Fruit fly (Drosophila melanogaster) whole organism, embryonic: ENCODE results near the gene CG18262.

ENCODE experiments used
- CG10543 ChIP-seq: fragments of 200-800 bp; sonication (Bioruptor generic); optimal IDR thresholded peaks from 3 replicates; lab custom pipeline; 2017; ENCODE audit warnings: missing biosample characterization, mild to moderate bottlenecking, missing genetic modification characterization, moderate library complexity
- CG11085 ChIP-seq: fragments of 200-800 bp; sonication (Bioruptor generic); IDR thresholded peaks from 2 replicates; pipeline ENCODE4 v1.3.6; 2022; ENCODE audit warnings: missing biosample characterization, missing genetic modification characterization
- CG11093 ChIP-seq: fragments of 200-800 bp; sonication (Bioruptor generic); IDR thresholded peaks from 3 replicates; pipeline ENCODE4 v1.3.6; 2022; ENCODE audit warnings: missing biosample characterization, missing genetic modification characterization
- CG11247 ChIP-seq: fragments of 200-800 bp; sonication (Bioruptor generic); IDR thresholded peaks from 2 replicates; pipeline ENCODE4 v1.3.6; 2022; ENCODE audit warnings: missing biosample characterization, missing genetic modification characterization
- CG15011 ChIP-seq: fragments of 200-800 bp; sonication (Bioruptor generic); optimal IDR thresholded peaks from 3 replicates; lab custom pipeline; 2018; ENCODE audit warnings: missing biosample characterization, mild to moderate bottlenecking, missing genetic modification characterization
- CG15514 ChIP-seq: fragments of 200-800 bp; sonication (Bioruptor generic); optimal IDR thresholded peaks from 3 replicates; lab custom pipeline; 2017; ENCODE audit warnings: missing biosample characterization, missing genetic modification characterization, mild to moderate bottlenecking, moderate library complexity, missing genetic modification reagents
- CG16815 ChIP-seq: fragments of 200-800 bp; sonication (Bioruptor generic); optimal IDR thresholded peaks from 3 replicates; lab custom pipeline; 2017; ENCODE audit warnings: missing biosample characterization, mild to moderate bottlenecking, missing genetic modification characterization
- CG17568 ChIP-seq: fragments of 200-800 bp; sonication (Bioruptor generic); optimal IDR thresholded peaks from 2 replicates; lab custom pipeline; 2018; ENCODE audit warnings: missing biosample characterization, mild to moderate bottlenecking, missing genetic modification characterization, moderate library complexity
- CG1792 ChIP-seq: fragments of 200-800 bp; sonication (Bioruptor generic); optimal IDR thresholded peaks from 2 replicates; lab custom pipeline; 2016; ENCODE audit warnings: missing biosample characterization, missing genetic modification characterization
- CG2116 ChIP-seq: fragments of 200-800 bp; sonication (Bioruptor generic); optimal IDR thresholded peaks from 3 replicates; lab custom pipeline; 2018; ENCODE audit warnings: missing biosample characterization, mild to moderate bottlenecking, missing genetic modification characterization
- CG33213 ChIP-seq: fragments of 200-800 bp; sonication (Bioruptor generic); optimal IDR thresholded peaks from 3 replicates; lab custom pipeline; 2016; ENCODE audit warnings: missing biosample characterization, missing genetic modification characterization
- CG3995 ChIP-seq: fragments of 200-800 bp; sonication (Bioruptor generic); optimal IDR thresholded peaks from 3 replicates; lab custom pipeline; 2016; ENCODE audit warnings: missing biosample characterization, missing genetic modification characterization
- CG4707 ChIP-seq: fragments of 200-800 bp; sonication (Bioruptor generic); optimal IDR thresholded peaks from 2 replicates; lab custom pipeline; 2018; ENCODE audit warnings: missing biosample characterization, mild to moderate bottlenecking, missing genetic modification characterization, moderate library complexity
- CG7839 ChIP-seq: fragments of 200-800 bp; sonication (Bioruptor generic); optimal IDR thresholded peaks from 3 replicates; lab custom pipeline; 2018; ENCODE audit warnings: missing biosample characterization, mild to moderate bottlenecking, missing genetic modification characterization, moderate library complexity
- CG8290 ChIP-seq, 3 experiments: fragments of 200-800 bp; sonication (Bioruptor generic); optimal IDR thresholded peaks; 2 replicates each; lab custom pipeline; 2016 to 2019; ENCODE audit warnings: missing biosample characterization in 3 of 3, missing genetic modification characterization in 3 of 3, mild to moderate bottlenecking in 2 of 3, moderate library complexity in 1 of 3
- CG9817 ChIP-seq: fragments of 200-800 bp; sonication (Bioruptor generic); optimal IDR thresholded peaks from 2 replicates; lab custom pipeline; 2018; ENCODE audit warnings: missing biosample characterization, mild to moderate bottlenecking, missing genetic modification characterization, moderate library complexity
- Camta ChIP-seq: fragments of 200-800 bp; sonication (Bioruptor generic); optimal IDR thresholded peaks from 2 replicates; lab custom pipeline; 2016; ENCODE audit warnings: missing biosample characterization, missing genetic modification characterization
- Dek ChIP-seq: fragments of 200-800 bp; sonication (Bioruptor generic); optimal IDR thresholded peaks from 3 replicates; lab custom pipeline; 2019; ENCODE audit warnings: missing biosample characterization, mild to moderate bottlenecking, missing genetic modification characterization, moderate library complexity
- Dll ChIP-seq: fragments of 200-800 bp; sonication (Bioruptor generic); IDR thresholded peaks from 4 replicates; pipeline ENCODE4 v1.3.6; 2022; ENCODE audit warnings: missing biosample characterization, missing genetic modification characterization; ENCODE audit not compliant: partially characterized antibody
- Fer1 ChIP-seq: fragments of 200-800 bp; sonication (Bioruptor generic); optimal IDR thresholded peaks from 2 replicates; lab custom pipeline; 2017; ENCODE audit warnings: missing biosample characterization, mild to moderate bottlenecking, missing genetic modification characterization
- Fer3 ChIP-seq: fragments of 200-800 bp; sonication (Bioruptor generic); optimal IDR thresholded peaks from 2 replicates; lab custom pipeline; 2018; ENCODE audit warnings: missing biosample characterization, mild to moderate bottlenecking, missing genetic modification characterization, moderate library complexity
- Gug ChIP-seq: fragments of 200-800 bp; sonication (Bioruptor generic); IDR thresholded peaks from 4 replicates; pipeline ENCODE4 v1.3.6; 2022; ENCODE audit warnings: missing biosample characterization, missing genetic modification characterization
- HLH3B ChIP-seq: fragments of 200-800 bp; sonication (Bioruptor generic); IDR thresholded peaks from 2 replicates; pipeline ENCODE4 v1.3.6; 2022; ENCODE audit warnings: missing biosample characterization, missing genetic modification characterization
- HLH54F ChIP-seq: fragments of 200-800 bp; sonication (Bioruptor generic); optimal IDR thresholded peaks from 3 replicates; lab custom pipeline; 2016; ENCODE audit warnings: missing biosample characterization, missing genetic modification characterization
- Med ChIP-seq: fragments of 200-800 bp; sonication (Bioruptor generic); peaks from one replicate; lab custom pipeline; 2016; ENCODE audit warnings: missing biosample characterization, missing genetic modification characterization, mild to moderate bottlenecking, inconsistent platforms, moderate library complexity
- Meics ChIP-seq: fragments of 200-800 bp; sonication (Bioruptor generic); optimal IDR thresholded peaks from 2 replicates; lab custom pipeline; 2017; ENCODE audit warnings: missing biosample characterization, mild to moderate bottlenecking, missing genetic modification characterization
- Mrtf ChIP-seq: fragments of 200-800 bp; sonication (Bioruptor generic); IDR thresholded peaks from 3 replicates; pipeline ENCODE4 v1.3.6; 2022; ENCODE audit warnings: missing biosample characterization, missing genetic modification characterization
- Myb ChIP-seq: fragments of 200-800 bp; sonication (Bioruptor generic); optimal IDR thresholded peaks from 2 replicates; lab custom pipeline; 2016; ENCODE audit warnings: missing biosample characterization, missing genetic modification characterization
- Oli ChIP-seq: fragments of 200-800 bp; sonication (Bioruptor generic); optimal IDR thresholded peaks from 2 replicates; lab custom pipeline; 2018; ENCODE audit warnings: missing biosample characterization, mild to moderate bottlenecking, missing genetic modification characterization, moderate library complexity
- Pdp1 ChIP-seq, 2 experiments: fragments of 200-800 bp; sonication (Bioruptor generic); optimal IDR thresholded peaks; 3 replicates each; lab custom pipeline; 2016; ENCODE audit warnings: missing biosample characterization in 2 of 2, missing genetic modification characterization in 2 of 2, mild to moderate bottlenecking in 1 of 2, moderate library complexity in 1 of 2
- Ptx1 ChIP-seq: fragments of 200-800 bp; sonication (Bioruptor generic); IDR thresholded peaks from 2 replicates; pipeline ENCODE4 v1.3.6; 2022; ENCODE audit warnings: missing biosample characterization, missing genetic modification characterization
- Tbp ChIP-seq: fragments of >200 bp; optimal IDR thresholded peaks from 2 replicates; lab custom pipeline; 2018; ENCODE audit warnings: missing biosample characterization, missing genetic modification characterization
- caup ChIP-seq: fragments of 200-800 bp; sonication (Bioruptor generic); optimal IDR thresholded peaks from 3 replicates; lab custom pipeline; 2017; ENCODE audit warnings: missing biosample characterization, mild to moderate bottlenecking, missing genetic modification characterization, moderate library complexity; ENCODE audit not compliant: severe bottlenecking
- crp ChIP-seq, 2 experiments: fragments of 200-800 bp; sonication (Bioruptor generic); optimal IDR thresholded peaks; 2 replicates in 1 of 2; 3 replicates in 1 of 2; lab custom pipeline; 2017; ENCODE audit warnings: missing biosample characterization in 2 of 2, missing genetic modification characterization in 2 of 2, mild to moderate bottlenecking in 1 of 2, moderate library complexity in 1 of 2
- cwo ChIP-seq: fragments of 200-800 bp; sonication (Bioruptor generic); optimal IDR thresholded peaks from 3 replicates; lab custom pipeline; 2017; ENCODE audit warnings: missing biosample characterization, missing genetic modification characterization, mild to moderate bottlenecking, moderate library complexity, missing genetic modification reagents
- da ChIP-seq: fragments of 200-800 bp; sonication (Bioruptor generic); optimal IDR thresholded peaks from 2 replicates; lab custom pipeline; 2016; ENCODE audit warnings: missing biosample characterization, missing genetic modification characterization
- dmrt99B ChIP-seq: fragments of 200-800 bp; sonication (Bioruptor generic); optimal IDR thresholded peaks from 2 replicates; lab custom pipeline; 2018; ENCODE audit warnings: missing biosample characterization, mild to moderate bottlenecking, missing genetic modification characterization, moderate library complexity
- dpn ChIP-seq, 2 experiments: fragments of 200-800 bp; sonication (Bioruptor generic); optimal IDR thresholded peaks; 3 replicates each; lab custom pipeline; 2016; ENCODE audit warnings: missing biosample characterization in 2 of 2, missing genetic modification characterization in 2 of 2
- fru ChIP-seq: fragments of >200 bp; optimal IDR thresholded peaks from 2 replicates; lab custom pipeline; 2017
- ftz-f1 ChIP-seq: fragments of 200-800 bp; sonication (Bioruptor generic); optimal IDR thresholded peaks from 2 replicates; lab custom pipeline; 2016; ENCODE audit warnings: missing biosample characterization, missing genetic modification characterization
- her ChIP-seq: fragments of 200-800 bp; sonication (Bioruptor generic); optimal IDR thresholded peaks from 2 replicates; lab custom pipeline; 2016; ENCODE audit warnings: missing biosample characterization, missing genetic modification characterization
- knrl ChIP-seq: fragments of 200-800 bp; sonication (Bioruptor generic); IDR thresholded peaks from 3 replicates; pipeline ENCODE4 v1.3.6; 2022; ENCODE audit warnings: missing biosample characterization, missing genetic modification characterization; ENCODE audit not compliant: partially characterized antibody
- ranshi ChIP-seq: fragments of 200-800 bp; sonication (Bioruptor generic); IDR thresholded peaks from 2 replicates; pipeline ENCODE4 v1.3.6; 2022; ENCODE audit warnings: missing biosample characterization, missing genetic modification characterization
- tio ChIP-seq: fragments of 200-800 bp; sonication (Bioruptor generic); optimal IDR thresholded peaks from 2 replicates; lab custom pipeline; 2017; ENCODE audit warnings: missing biosample characterization, missing genetic modification characterization, inconsistent platforms
- tup ChIP-seq: fragments of 200-800 bp; sonication (Bioruptor generic); optimal IDR thresholded peaks from 2 replicates; lab custom pipeline; 2016; ENCODE audit warnings: missing biosample characterization, mild to moderate bottlenecking, missing genetic modification characterization, moderate library complexity
- unpg ChIP-seq: fragments of 200-800 bp; sonication (Bioruptor generic); optimal IDR thresholded peaks from 3 replicates; lab custom pipeline; 2018; ENCODE audit warnings: missing biosample characterization, mild to moderate bottlenecking, missing genetic modification characterization, moderate library complexity
- zfh1 ChIP-seq: fragments of 200-800 bp; sonication (Bioruptor generic); IDR thresholded peaks from 3 replicates; pipeline ENCODE4 v1.3.6; 2022; ENCODE audit warnings: missing biosample characterization, missing genetic modification characterization

The CG18262 gene

DNA sequence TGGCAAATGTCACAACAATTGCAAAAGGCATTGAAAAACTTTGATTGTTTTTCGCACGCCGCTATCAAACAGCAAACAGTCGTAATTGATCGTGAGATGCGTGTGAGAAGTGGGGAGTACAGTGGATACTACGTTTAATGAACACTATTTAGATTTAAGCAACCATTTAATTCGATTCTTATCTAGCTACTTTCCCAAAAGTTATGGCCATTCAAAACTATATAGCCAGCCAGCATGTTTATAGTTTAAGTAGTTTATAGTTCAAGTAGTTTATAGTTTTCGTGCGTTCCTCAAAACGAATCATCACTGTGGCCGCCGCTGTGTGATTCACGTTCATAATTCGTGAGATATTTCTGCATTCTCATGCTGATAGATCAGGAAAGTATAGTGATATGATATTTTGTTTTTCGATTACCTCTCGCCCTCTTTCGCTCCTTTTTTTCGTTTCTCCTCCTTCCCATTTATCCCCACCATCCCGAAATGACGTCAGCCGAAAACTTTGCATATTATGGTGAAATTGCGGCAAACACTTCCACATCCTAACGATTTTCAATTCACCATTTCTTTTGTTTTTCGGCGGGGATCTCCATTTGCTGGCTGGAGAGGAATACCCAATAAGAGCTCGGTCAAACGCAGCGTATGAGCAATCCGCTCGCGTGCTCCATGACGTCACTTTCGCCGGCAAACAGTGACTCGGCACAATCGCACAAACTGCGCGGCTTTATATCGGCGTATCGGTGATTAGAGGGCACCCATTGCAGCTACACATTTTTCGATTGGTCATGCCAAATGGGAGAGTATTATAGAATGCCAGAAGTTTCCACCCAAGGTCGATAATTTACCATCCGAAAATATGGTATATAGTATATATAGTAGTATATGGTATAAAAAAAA is 39.1 kb upstream of the CG18262 start (continued):
- TF ChIP-seq cwo (peak; percentile 73), Mrtf (0 out of 3 replicates have a peak, but pooled peaks have one; percentile 29), Oli (peak; percentile 41), CG3995 (GFP tag; lab: Kevin White, UChicago) (peak; percentile 7), CG17568 (GFP tag; lab: Kevin White, UChicago) (peak; percentile 2), Myb (GFP tag; lab: Kevin White, UChicago) (peak; percentile 61), Ptx1 (peak; percentile 67), tio (GFP tag; lab: Kevin White, UChicago) (peak; percentile 9), fru (no peak), zfh1 (GFP tag; lab: Robert Waterston, UW) (peak; percentile 26; the same call in 1 of the 3 replicates), HLH54F (GFP tag; lab: Kevin White, UChicago) (peak; percentile 63), Camta (GFP tag; lab: Kevin White, UChicago) (peak; percentile 30), CG11093 (GFP tag; lab: Robert Waterston, UW) (0 out of 3 replicates have a peak, but pooled peaks have one; percentile 42), CG11085 (peak; percentile 52; the same call in 1 of the 2 replicates), Med (peak; percentile 94), Dek (tag; lab: Kevin White, UChicago) (peak; percentile 79), knrl (GFP tag; lab: Robert Waterston, UW) (no peak), Tbp (GFP tag; lab: Kevin White, UChicago) (no peak), Fer3 (tag; lab: Kevin White, UChicago) (peak; percentile 82), her (GFP tag; lab: Kevin White, UChicago) (peak; percentile 63), dpn (GFP tag; optimal IDR thresholded peaks at IDR 0.05; lab: Kevin White, UChicago) (peak; percentile 49 to 57), HLH3B (GFP tag; lab: Robert Waterston, UW) (peak; percentile 21; the same call in 1 of the 2 replicates), CG15011 (GFP tag; lab: Kevin White, UChicago) (peak; percentile 43), tup (peak; percentile 6), Gug (peak; percentile 58; the same call in 2 of the 4 replicates), CG2116 (GFP tag; lab: Kevin White, UChicago) (no peak), Fer1 (GFP tag; lab: Kevin White, UChicago) (peak; percentile 75), CG10543 (no peak), crp (GFP tag; optimal IDR thresholded peaks at IDR 0.05; lab: Kevin White, UChicago) (no peak), CG9817 (peak; percentile 71), ftz-f1 (GFP tag; lab: Kevin White, UChicago) (no peak), CG1792 (GFP tag; lab: Kevin White, UChicago) (peak; percentile 63), da (no peak), CG4707 (GFP tag; lab: Kevin White, UChicago) (no peak), dmrt99B (tag; lab: Kevin White, UChicago) (peak; percentile 55), caup (GFP tag; lab: Kevin White, UChicago) (peak; percentile 67), ranshi (GFP tag; lab: Robert Waterston, UW) (peak; percentile 63), Dll (GFP tag; lab: Robert Waterston, UW) (no peak), CG11247 (GFP tag; lab: Robert Waterston, UW) (0 out of 2 replicates have a peak, but pooled peaks have one; percentile 12), Meics (peak; percentile 80), CG16815 (GFP tag; lab: Kevin White, UChicago) (no peak), CG33213 (GFP tag; lab: Kevin White, UChicago) (no peak), CG7839 (tag; lab: Kevin White, UChicago) (peak; percentile 75), CG15514 (GFP tag; lab: Kevin White, UChicago) (peak; percentile 67), Pdp1 (GFP tag; optimal IDR thresholded peaks at IDR 0.05; lab: Kevin White, UChicago) (peak; percentile 22 to 30), CG8290 (GFP tag; optimal IDR thresholded peaks at IDR 0.05; lab: Kevin White, UChicago) (no peak), CG8290 (tag; optimal IDR thresholded peaks at IDR 0.05; lab: Kevin White, UChicago) (peak in 1 of 2 experiments; percentile 94), unpg (GFP tag; lab: Kevin White, UChicago) (peak; percentile 75)
